Worm (Caenorhabditis elegans) whole organism, L1 larva: Measurements from ENCODE around the gene ZC239.13.

Experiments
- aha-1 ChIP-seq: fragments of 150-350 bp; optimal IDR thresholded peaks from 2 replicates; lab custom pipeline; 2014; ENCODE audit warnings: missing biosample characterization, missing genetic modification characterization
- aly-2 ChIP-seq: fragments of 150-350 bp; optimal IDR thresholded peaks from 2 replicates; lab custom pipeline; 2014; ENCODE audit warnings: missing biosample characterization, missing genetic modification characterization
- ceh-88 ChIP-seq: fragments of 200-800 bp; sonication (Bioruptor generic); IDR thresholded peaks from 2 replicates; pipeline ENCODE4 v1.3.6; 2022; ENCODE audit warnings: missing genetic modification characterization, missing compliant biosample characterization
- ces-1 ChIP-seq: fragments of 150-350 bp; optimal IDR thresholded peaks from 2 replicates; lab custom pipeline; 2014; ENCODE audit warnings: missing biosample characterization, missing genetic modification reagents, missing genetic modification characterization
- dpl-1 ChIP-seq, 3 experiments: fragments of 150-350 bp in 2 of 3; sonication (generic microtip) in 1 of 3; optimal IDR thresholded peaks; 2 replicates each; lab custom pipeline; 2014 to 2017; ENCODE audit warnings: missing biosample characterization in 3 of 3, missing genetic modification characterization in 3 of 3, missing genetic modification reagents in 3 of 3
- efl-1 ChIP-seq, 4 experiments: fragments of 150-350 bp; optimal IDR thresholded peaks in 3 of 4; peaks in 1 of 4; 1 replicate in 1 of 4; 2 replicates in 3 of 4; lab custom pipeline; 2014; ENCODE audit warnings: missing biosample characterization in 2 of 4, missing genetic modification characterization in 2 of 4, missing genetic modification reagents in 2 of 4
- fkh-10 ChIP-seq: sonication (generic microtip); optimal IDR thresholded peaks from 2 replicates; lab custom pipeline; 2017; ENCODE audit warnings: missing biosample characterization, missing genetic modification reagents, missing genetic modification characterization
- fkh-8 ChIP-seq: sonication (generic microtip); optimal IDR thresholded peaks from 2 replicates; lab custom pipeline; 2016; ENCODE audit warnings: mild to moderate bottlenecking, missing genetic modification characterization, missing compliant biosample characterization
- nhr-77 ChIP-seq: fragments of 150-350 bp; optimal IDR thresholded peaks from 2 replicates; lab custom pipeline; 2014; ENCODE audit warnings: missing biosample characterization, missing genetic modification characterization
- nhr-90 ChIP-seq: sonication (generic microtip); optimal IDR thresholded peaks from 2 replicates; lab custom pipeline; 2016; ENCODE audit warnings: mild to moderate bottlenecking, missing genetic modification characterization, missing compliant biosample characterization; ENCODE audit not compliant: poor library complexity
- pqm-1 ChIP-seq: sonication (generic microtip); optimal IDR thresholded peaks from 3 replicates; lab custom pipeline; 2017; ENCODE audit warnings: missing biosample characterization, missing genetic modification characterization
- tbx-2 ChIP-seq: sonication (generic microtip); optimal IDR thresholded peaks from 2 replicates; lab custom pipeline; 2016; ENCODE audit warnings: missing genetic modification characterization, missing compliant biosample characterization
- unc-62 ChIP-seq: fragments of 150-350 bp; optimal IDR thresholded peaks from 2 replicates; lab custom pipeline; 2014; ENCODE audit warnings: missing biosample characterization, missing genetic modification reagents, missing genetic modification characterization
- zag-1 ChIP-seq: fragments of 150-350 bp; optimal IDR thresholded peaks from 2 replicates; lab custom pipeline; 2014; ENCODE audit warnings: missing biosample characterization, missing genetic modification characterization

DNA sequence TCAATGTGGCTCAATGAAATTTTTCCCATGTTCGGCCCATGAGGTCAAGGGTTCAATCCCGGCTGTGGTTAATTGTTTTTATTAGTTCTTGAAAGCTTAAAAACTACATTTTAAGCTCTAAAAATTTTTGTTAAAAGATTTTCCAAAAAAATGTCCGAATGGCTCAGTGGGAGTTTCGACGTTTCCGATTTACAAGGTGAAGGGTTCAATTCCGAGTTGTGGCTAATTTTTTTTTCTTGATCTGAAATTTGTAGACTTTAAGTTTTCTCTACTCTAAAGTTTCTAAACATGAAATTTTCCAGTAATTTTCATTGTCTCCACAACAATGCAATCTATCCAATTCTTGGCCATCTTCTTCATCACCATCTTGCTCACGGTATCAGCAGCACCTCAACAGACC is 39.9 kb upstream of the ZC239.13 start, which contains the start of gene F02E11.2:
- TF ChIP-seq aly-2 (tag; lab: Kevin White, UChicago) (no peak), fkh-10 (GFP tag; lab: Kevin White, UChicago) (no peak), efl-1 (optimal IDR thresholded peaks at IDR 0.05; lab: Kevin White, UChicago) (no peak), efl-1 (GFP tag; optimal IDR thresholded peaks at IDR 0.05 in 1 of 2; lab: Kevin White, UChicago) (no peak), aha-1 (no peak), unc-62 (GFP tag; lab: Kevin White, UChicago) (no peak), ceh-88 (no peak), tbx-2 (tag; lab: Kevin White, UChicago) (no peak), pqm-1 (tag; lab: Kevin White, UChicago) (no peak), nhr-77 (tag; lab: Kevin White, UChicago) (no peak), ces-1 (GFP tag; lab: Kevin White, UChicago) (no peak), zag-1 (tag; lab: Kevin White, UChicago) (no peak), fkh-8 (tag; lab: Kevin White, UChicago) (no peak), dpl-1 (GFP tag; optimal IDR thresholded peaks at IDR 0.05; lab: Kevin White, UChicago) (no peak), nhr-90 (tag; lab: Kevin White, UChicago) (no peak)
